Worm (Caenorhabditis elegans): Measurements from ENCODE around the gene lgc-43.

- no peak for TF ChIP-seq sea-1 (GFP tag; conservative IDR thresholded peaks at IDR 0.05)
- TF ChIP-seq ama-1 (optimal IDR thresholded peaks at IDR 0.05) = no peak
These were observed 31.8 kb upstream of the lgc-43 start, which contains the start of gene zim-1 for ce11 chrIV:10546589-10547136.

Measured in whole organism, early embryonic.